Fruit fly (Drosophila melanogaster) whole organism, prepupa: ENCODE measurements around the gene tilB.

Experiments used
- CG8632 ChIP-seq: fragments of 200-800 bp; sonication (Bioruptor generic); optimal IDR thresholded peaks from 3 replicates; lab custom pipeline; 2016; ENCODE audit warnings: missing biosample characterization, missing genetic modification characterization
- salr ChIP-seq, 2 experiments: fragments of 200-800 bp; sonication (Bioruptor generic); optimal IDR thresholded peaks; 3 replicates each; lab custom pipeline; 2016 to 2018; ENCODE audit warnings: missing biosample characterization in 2 of 2, missing genetic modification characterization in 2 of 2, mild to moderate bottlenecking in 1 of 2

dm6 chrX:22477689-22478590 is 28.4 kb downstream of the tilB start:
- TF ChIP-seq salr (GFP tag; optimal IDR thresholded peaks at IDR 0.05; lab: Kevin White, UChicago), result no peak
- no peak for TF ChIP-seq CG8632 (GFP tag; lab: Kevin White, UChicago)
